Fruit fly (Drosophila melanogaster) whole organism, embryonic: ENCODE results near the gene AstC.

Source experiments
- Atf6 ChIP-seq: fragments of 200-800 bp; sonication (Bioruptor generic); IDR thresholded peaks from 2 replicates; pipeline ENCODE4 v1.3.6; 2022; ENCODE audit warnings: missing biosample characterization, missing genetic modification characterization
- Awh ChIP-seq: fragments of 200-800 bp; sonication (Bioruptor generic); IDR thresholded peaks from 2 replicates; pipeline ENCODE4, ENCODE4 v1.3.6; 2022; ENCODE audit warnings: missing biosample characterization, missing genetic modification characterization
- B-H2 ChIP-seq: fragments of 200-800 bp; sonication (Bioruptor generic); optimal IDR thresholded peaks from 2 replicates; lab custom pipeline; 2018; ENCODE audit warnings: missing biosample characterization, mild to moderate bottlenecking, missing genetic modification characterization
- CG10565 ChIP-seq: fragments of 200-800 bp; sonication (Bioruptor generic); optimal IDR thresholded peaks from 3 replicates; lab custom pipeline; 2016; ENCODE audit warnings: missing biosample characterization, mild to moderate bottlenecking, missing genetic modification characterization
- CG11093 ChIP-seq: fragments of 200-800 bp; sonication (Bioruptor generic); IDR thresholded peaks from 3 replicates; pipeline ENCODE4 v1.3.6; 2022; ENCODE audit warnings: missing biosample characterization, missing genetic modification characterization
- CG12391 ChIP-seq: fragments of 200-800 bp; sonication (Bioruptor generic); optimal IDR thresholded peaks from 3 replicates; lab custom pipeline; 2018; ENCODE audit warnings: missing biosample characterization, mild to moderate bottlenecking, missing genetic modification characterization, moderate library complexity
- CG14860 ChIP-seq: fragments of 200-800 bp; sonication (Bioruptor generic); IDR thresholded peaks from 3 replicates; pipeline ENCODE4 v1.3.6; 2022; ENCODE audit warnings: missing biosample characterization, missing genetic modification characterization; ENCODE audit not compliant: partially characterized antibody
- CG17328 ChIP-seq: fragments of 200-800 bp; sonication (Bioruptor generic); IDR thresholded peaks from 2 replicates; pipeline ENCODE4 v1.3.6; 2022; ENCODE audit warnings: missing biosample characterization, missing genetic modification characterization
- CG18011 ChIP-seq: fragments of 200-800 bp; sonication (Bioruptor generic); optimal IDR thresholded peaks from 2 replicates; lab custom pipeline; 2017; ENCODE audit warnings: missing biosample characterization, missing genetic modification characterization, mild to moderate bottlenecking, moderate library complexity, missing genotype
- CG30020 ChIP-seq: fragments of 200-800 bp; optimal IDR thresholded peaks from 2 replicates; lab custom pipeline; 2019; ENCODE audit warnings: missing biosample characterization, mild to moderate bottlenecking, missing genetic modification characterization, moderate library complexity
- CG30403 ChIP-seq: fragments of 200-800 bp; sonication (Bioruptor generic); optimal IDR thresholded peaks from 3 replicates; lab custom pipeline; 2016; ENCODE audit warnings: missing biosample characterization, missing genetic modification characterization
- CG31441 ChIP-seq: fragments of 200-800 bp; sonication (Bioruptor generic); IDR thresholded peaks from 2 replicates; pipeline ENCODE4 v1.3.6; 2022; ENCODE audit warnings: missing biosample characterization, missing genetic modification characterization
- CG4360 ChIP-seq: fragments of 200-800 bp; sonication (Bioruptor generic); IDR thresholded peaks from 2 replicates; pipeline ENCODE4 v1.3.6; 2022; ENCODE audit warnings: missing biosample characterization, missing genetic modification characterization
- CG6683 ChIP-seq: fragments of 200-800 bp; sonication (Bioruptor generic); optimal IDR thresholded peaks from 2 replicates; lab custom pipeline; 2017; ENCODE audit warnings: missing biosample characterization, mild to moderate bottlenecking, missing genetic modification characterization, missing genetic modification reagents
- CG6765 ChIP-seq: fragments of 200-800 bp; sonication (Bioruptor generic); optimal IDR thresholded peaks from 3 replicates; lab custom pipeline; 2017; ENCODE audit warnings: missing biosample characterization, mild to moderate bottlenecking, missing genetic modification characterization
- CG7556 ChIP-seq: fragments of 200-800 bp; sonication (Bioruptor generic); optimal IDR thresholded peaks from 2 replicates; lab custom pipeline; 2017; ENCODE audit warnings: missing biosample characterization, mild to moderate bottlenecking, missing genetic modification characterization
- CG8089 ChIP-seq: fragments of 200-800 bp; sonication (Bioruptor generic); optimal IDR thresholded peaks from 3 replicates; lab custom pipeline; 2016; ENCODE audit warnings: missing biosample characterization, missing genetic modification characterization
- CG8281 ChIP-seq: fragments of 200-800 bp; sonication (Bioruptor generic); optimal IDR thresholded peaks from 2 replicates; lab custom pipeline; 2018; ENCODE audit warnings: missing biosample characterization, mild to moderate bottlenecking, missing genetic modification characterization, moderate library complexity
- Eip74EF ChIP-seq, 2 experiments: fragments of 200-800 bp in 1 of 2; fragments of >200 bp in 1 of 2; sonication (Bioruptor generic) in 1 of 2; optimal IDR thresholded peaks; 2 replicates each; lab custom pipeline; 2017 to 2019; ENCODE audit warnings: missing biosample characterization in 2 of 2, missing genetic modification characterization in 2 of 2, mild to moderate bottlenecking in 1 of 2, moderate library complexity in 1 of 2
- HLH4C ChIP-seq: fragments of 200-800 bp; sonication (Bioruptor generic); IDR thresholded peaks from 3 replicates; pipeline ENCODE4 v1.3.6; 2022; ENCODE audit warnings: missing biosample characterization, missing genetic modification characterization; ENCODE audit not compliant: partially characterized antibody
- Hmr ChIP-seq: fragments of 200-800 bp; sonication (Bioruptor generic); optimal IDR thresholded peaks from 3 replicates; lab custom pipeline; 2017; ENCODE audit warnings: mild to moderate bottlenecking, missing biosample characterization, missing genetic modification reagents, missing genetic modification characterization
- MESR4 ChIP-seq: fragments of 200-800 bp; sonication (Bioruptor generic); optimal IDR thresholded peaks from 2 replicates; lab custom pipeline; 2018; ENCODE audit warnings: missing biosample characterization, mild to moderate bottlenecking, missing genetic modification characterization, moderate library complexity
- NfI ChIP-seq: fragments of 200-800 bp; sonication (Bioruptor generic); optimal IDR thresholded peaks from 3 replicates; lab custom pipeline; 2018; ENCODE audit warnings: missing biosample characterization, mild to moderate bottlenecking, missing genetic modification characterization, moderate library complexity
- Oaz ChIP-seq: fragments of 200-800 bp; sonication (Bioruptor generic); IDR thresholded peaks from 2 replicates; pipeline ENCODE4 v1.3.6; 2022; ENCODE audit warnings: missing biosample characterization, missing genetic modification characterization
- PHDP ChIP-seq: fragments of 200-800 bp; sonication (Bioruptor generic); optimal IDR thresholded peaks from 3 replicates; lab custom pipeline; 2018; ENCODE audit warnings: missing biosample characterization, mild to moderate bottlenecking, missing genetic modification characterization, moderate library complexity
- Ravus ChIP-seq: fragments of 200-800 bp; sonication (Bioruptor generic); IDR thresholded peaks from 2 replicates; pipeline ENCODE4 v1.3.6; 2022; ENCODE audit warnings: missing biosample characterization, missing genetic modification characterization
- Sox100B ChIP-seq: fragments of 200-800 bp; sonication (Bioruptor generic); optimal IDR thresholded peaks from 3 replicates; lab custom pipeline; 2018; ENCODE audit warnings: missing biosample characterization, mild to moderate bottlenecking, missing genetic modification characterization
- Xbp1 ChIP-seq: fragments of 200-800 bp; sonication (Bioruptor generic); optimal IDR thresholded peaks from 3 replicates; lab custom pipeline; 2016; ENCODE audit warnings: missing biosample characterization, mild to moderate bottlenecking, missing genetic modification characterization
- amos ChIP-seq: fragments of 200-800 bp; sonication (Bioruptor generic); IDR thresholded peaks from 2 replicates; pipeline ENCODE4 v1.3.6; 2022; ENCODE audit warnings: missing biosample characterization, missing genetic modification characterization; ENCODE audit not compliant: partially characterized antibody
- ato ChIP-seq: fragments of 200-800 bp; sonication (Bioruptor generic); IDR thresholded peaks from 2 replicates; pipeline ENCODE4 v1.3.6; 2022; ENCODE audit warnings: missing biosample characterization, missing genetic modification characterization; ENCODE audit not compliant: partially characterized antibody
- bsh ChIP-seq, 2 experiments: fragments of 200-800 bp; sonication (Bioruptor generic); optimal IDR thresholded peaks; 2 replicates each; lab custom pipeline; 2017 to 2018; ENCODE audit warnings: mild to moderate bottlenecking in 2 of 2, missing biosample characterization in 2 of 2, missing genetic modification characterization in 2 of 2, moderate library complexity in 1 of 2
- btn ChIP-seq: fragments of 200-800 bp; sonication (Bioruptor generic); optimal IDR thresholded peaks from 2 replicates; lab custom pipeline; 2016; ENCODE audit warnings: missing biosample characterization, missing genetic modification characterization
- crp ChIP-seq, 2 experiments: fragments of 200-800 bp; sonication (Bioruptor generic); optimal IDR thresholded peaks; 2 replicates in 1 of 2; 3 replicates in 1 of 2; lab custom pipeline; 2017; ENCODE audit warnings: missing biosample characterization in 2 of 2, missing genetic modification characterization in 2 of 2, mild to moderate bottlenecking in 1 of 2, moderate library complexity in 1 of 2
- danr ChIP-seq: fragments of 200-800 bp; sonication (Bioruptor generic); IDR thresholded peaks from 2 replicates; pipeline ENCODE4 v1.3.6; 2022; ENCODE audit warnings: missing biosample characterization, missing genetic modification characterization
- fd102C ChIP-seq: fragments of 200-800 bp; sonication (Bioruptor generic); optimal IDR thresholded peaks from 2 replicates; lab custom pipeline; 2018; ENCODE audit warnings: missing biosample characterization, mild to moderate bottlenecking, missing genetic modification characterization, moderate library complexity
- fu2 ChIP-seq: fragments of 200-800 bp; sonication (Bioruptor generic); optimal IDR thresholded peaks from 2 replicates; lab custom pipeline; 2016; ENCODE audit warnings: missing biosample characterization, missing genetic modification characterization
- gt ChIP-seq: fragments of 200-800 bp; sonication (Bioruptor generic); IDR thresholded peaks from 2 replicates; pipeline ENCODE4 v1.3.6; 2022; ENCODE audit warnings: missing biosample characterization, missing genetic modification characterization
- her ChIP-seq: fragments of 200-800 bp; sonication (Bioruptor generic); optimal IDR thresholded peaks from 2 replicates; lab custom pipeline; 2016; ENCODE audit warnings: missing biosample characterization, missing genetic modification characterization
- lmd ChIP-seq: fragments of 200-800 bp; sonication (Bioruptor generic); IDR thresholded peaks from 2 replicates; pipeline ENCODE4 v1.3.6; 2022; ENCODE audit warnings: missing biosample characterization, missing genetic modification characterization
- luna ChIP-seq: fragments of 200-800 bp; sonication (Bioruptor generic); optimal IDR thresholded peaks from 2 replicates; lab custom pipeline; 2016; ENCODE audit warnings: missing biosample characterization, missing genetic modification characterization
- mld ChIP-seq: fragments of 200-800 bp; sonication (Bioruptor generic); IDR thresholded peaks from 3 replicates; pipeline ENCODE4 v1.3.6; 2022; ENCODE audit warnings: missing biosample characterization, missing genetic modification characterization; ENCODE audit not compliant: partially characterized antibody
- onecut ChIP-seq: fragments of 200-800 bp; sonication (Bioruptor generic); IDR thresholded peaks from 2 replicates; pipeline ENCODE4 v1.3.6; 2022; ENCODE audit warnings: missing biosample characterization, missing genetic modification characterization
- peb ChIP-seq: fragments of 200-800 bp; sonication (Bioruptor generic); IDR thresholded peaks from 2 replicates; pipeline ENCODE4 v1.3.6; 2022; ENCODE audit warnings: missing biosample characterization, missing genetic modification characterization
- psq ChIP-seq: fragments of 200-800 bp; sonication (Bioruptor generic); optimal IDR thresholded peaks from 2 replicates; lab custom pipeline; 2017; ENCODE audit warnings: missing biosample characterization, missing genetic modification characterization
- repo ChIP-seq: fragments of 200-800 bp; sonication (Bioruptor generic); optimal IDR thresholded peaks from 2 replicates; lab custom pipeline; 2016; ENCODE audit warnings: missing biosample characterization, missing genetic modification characterization
- slou ChIP-seq: fragments of 200-800 bp; sonication (Bioruptor generic); optimal IDR thresholded peaks from 3 replicates; lab custom pipeline; 2016; ENCODE audit warnings: missing biosample characterization, missing genetic modification characterization
- so ChIP-seq: fragments of 200-800 bp; sonication (Bioruptor generic); IDR thresholded peaks from 3 replicates; pipeline ENCODE4 v1.3.6; 2022; ENCODE audit warnings: missing biosample characterization, missing genetic modification characterization
- tgo ChIP-seq: fragments of 200-800 bp; sonication (Bioruptor generic); IDR thresholded peaks from 3 replicates; pipeline ENCODE4 v1.3.6; 2022; ENCODE audit warnings: missing biosample characterization, missing genetic modification characterization
- tio ChIP-seq: fragments of 200-800 bp; sonication (Bioruptor generic); optimal IDR thresholded peaks from 2 replicates; lab custom pipeline; 2017; ENCODE audit warnings: missing biosample characterization, missing genetic modification characterization, inconsistent platforms
- twi ChIP-seq: fragments of 200-800 bp; optimal IDR thresholded peaks from 2 replicates; lab custom pipeline; 2019; ENCODE audit warnings: missing biosample characterization, mild to moderate bottlenecking, missing genetic modification characterization, moderate library complexity

Gene AstC

dm6 chr2L:11106562-11106962 lies 25.4 kb upstream of the AstC start, which contains the start of gene Reps (continued):
- TF ChIP-seq Ravus (GFP tag; lab: Robert Waterston, UW) (peak; percentile 97), ato (GFP tag; lab: Robert Waterston, UW) (peak; percentile 20; the same call in 1 of the 2 replicates), CG31441 (GFP tag; lab: Robert Waterston, UW) (peak; percentile 99), Atf6 (peak; percentile 98), tgo (GFP tag; lab: Robert Waterston, UW) (peak; percentile 99), Eip74EF (GFP tag; optimal IDR thresholded peaks at IDR 0.05; lab: Kevin White, UChicago) (peak in 1 of 2 experiments; percentile 95), CG14860 (GFP tag; lab: Robert Waterston, UW) (0 out of 3 replicates have a peak, but pooled peaks have one; percentile 43), HLH4C (peak; percentile 74), peb (GFP tag; lab: Robert Waterston, UW) (peak; percentile 98), onecut (GFP tag; lab: Robert Waterston, UW) (peak; percentile 95), Awh (peak; percentile 99), CG17328 (GFP tag; lab: Robert Waterston, UW) (peak; percentile 99), psq (GFP tag; lab: Kevin White, UChicago) (peak; percentile 95), CG7556 (peak; percentile 97), CG30020 (tag; lab: Kevin White, UChicago) (peak; percentile 90), amos (peak; percentile 66), B-H2 (GFP tag; lab: Kevin White, UChicago) (peak; percentile 96), tio (peak; percentile 99), CG18011 (peak; percentile 90), repo (peak; percentile 96), bsh (GFP tag; optimal IDR thresholded peaks at IDR 0.05; lab: Kevin White, UChicago) (peak; percentile 87 to 99), twi (peak; percentile 97), danr (GFP tag; lab: Robert Waterston, UW) (peak; percentile 98), Hmr (GFP tag; lab: Kevin White, UChicago) (peak; percentile 98), gt (GFP tag; lab: Robert Waterston, UW) (peak; percentile 98), her (GFP tag; lab: Kevin White, UChicago) (peak; percentile 88), fu2 (GFP tag; lab: Kevin White, UChicago) (peak; percentile 97), luna (GFP tag; lab: Kevin White, UChicago) (peak; percentile 96), slou (peak; percentile 99), MESR4 (GFP tag; lab: Kevin White, UChicago) (peak; percentile 68), CG10565 (peak; percentile 95), CG4360 (GFP tag; lab: Robert Waterston, UW) (peak; percentile 88), so (GFP tag; lab: Robert Waterston, UW) (peak; percentile 99), btn (GFP tag; lab: Kevin White, UChicago) (peak; percentile 94), fd102C (GFP tag; lab: Kevin White, UChicago) (peak; percentile 93), CG8089 (GFP tag; lab: Kevin White, UChicago) (peak; percentile 97), Sox100B (peak; percentile 97), CG30403 (peak; percentile 99), CG8281 (peak; percentile 90), Xbp1 (peak; percentile 99), crp (GFP tag; optimal IDR thresholded peaks at IDR 0.05; lab: Kevin White, UChicago) (peak; percentile 33 to 84), PHDP (tag; lab: Kevin White, UChicago) (peak; percentile 98), CG6765 (GFP tag; lab: Kevin White, UChicago) (peak; percentile 96), CG6683 (GFP tag; lab: Kevin White, UChicago) (peak; percentile 95), CG12391 (tag; lab: Kevin White, UChicago) (peak; percentile 99), Oaz (GFP tag; lab: Robert Waterston, UW) (peak; percentile 97), lmd (GFP tag; lab: Robert Waterston, UW) (peak; percentile 99), NfI (GFP tag; lab: Kevin White, UChicago) (peak; percentile 98), CG11093 (peak; percentile 99), mld (GFP tag; lab: Robert Waterston, UW) (peak; percentile 64; the same call in 1 of the 3 replicates)
